Fruit fly (Drosophila melanogaster) whole organism, wandering third instar larva: Measurements from ENCODE around the gene CG14893.

Source experiments
- Abd-B ChIP-seq: fragments of >200 bp; optimal IDR thresholded peaks from 2 replicates; lab custom pipeline; 2017; ENCODE audit warnings: missing biosample characterization, missing genetic modification characterization
- Dfd ChIP-seq: fragments of >200 bp; optimal IDR thresholded peaks from 2 replicates; lab custom pipeline; 2017; ENCODE audit warnings: missing biosample characterization, missing genetic modification characterization
- Hr78 ChIP-seq: fragments of >200 bp; optimal IDR thresholded peaks from 2 replicates; lab custom pipeline; 2017; ENCODE audit warnings: missing biosample characterization, missing genetic modification characterization
- OdsH ChIP-seq: fragments of 200-800 bp; sonication (Bioruptor generic); optimal IDR thresholded peaks from 2 replicates; lab custom pipeline; 2016; ENCODE audit warnings: missing biosample characterization, mild to moderate bottlenecking, missing genetic modification characterization
- Sp1 ChIP-seq: fragments of 200-800 bp; sonication (Bioruptor generic); optimal IDR thresholded peaks from 3 replicates; lab custom pipeline; 2019; ENCODE audit warnings: missing biosample characterization, mild to moderate bottlenecking, missing genetic modification characterization, moderate library complexity
- dl ChIP-seq, 2 experiments: fragments of 175-275, 200-275 bp in 1 of 2; fragments of 200-275 bp in 1 of 2; sonication (Bioruptor generic); optimal IDR thresholded peaks; lab custom pipeline; 2018; ENCODE audit warnings: mild to moderate bottlenecking in 2 of 2, missing biosample characterization in 2 of 2, missing genetic modification characterization in 2 of 2, moderate library complexity in 2 of 2; ENCODE audit not compliant: partially characterized antibody in 2 of 2, insufficient read depth in 1 of 2
- dmrt93B ChIP-seq: fragments of 200-800 bp; sonication (Bioruptor generic); optimal IDR thresholded peaks from 2 replicates; lab custom pipeline; 2018; ENCODE audit warnings: missing biosample characterization, mild to moderate bottlenecking, missing genetic modification characterization
- ey ChIP-seq: fragments of 200-800 bp; sonication (Bioruptor generic); optimal IDR thresholded peaks from 2 replicates; lab custom pipeline; 2016; ENCODE audit warnings: missing biosample characterization, missing genetic modification characterization
- foxo ChIP-seq, 2 experiments: fragments of 200-800 bp; sonication (Bioruptor generic); optimal IDR thresholded peaks; 2 replicates in 1 of 2; 3 replicates in 1 of 2; lab custom pipeline; 2016 to 2017; ENCODE audit warnings: missing biosample characterization in 2 of 2, missing genetic modification characterization in 2 of 2
- fru ChIP-seq: fragments of 200-800 bp; sonication (Bioruptor generic); optimal IDR thresholded peaks from 3 replicates; lab custom pipeline; 2016; ENCODE audit warnings: missing biosample characterization, mild to moderate bottlenecking, missing genetic modification characterization
- lola ChIP-seq: fragments of >200 bp; optimal IDR thresholded peaks from 2 replicates; lab custom pipeline; 2017; ENCODE audit warnings: missing biosample characterization, missing genetic modification characterization
- sv ChIP-seq: fragments of 200-800 bp; sonication (Bioruptor generic); optimal IDR thresholded peaks from 3 replicates; lab custom pipeline; 2016; ENCODE audit warnings: missing biosample characterization, missing genetic modification characterization
- usp ChIP-seq: fragments of >200 bp; optimal IDR thresholded peaks from 2 replicates; lab custom pipeline; 2017; ENCODE audit warnings: missing biosample characterization, missing genetic modification characterization
- woc ChIP-seq: sonication (Bioruptor generic); optimal IDR thresholded peaks from 2 replicates; lab custom pipeline; 2016; ENCODE audit warnings: missing biosample characterization, mild to moderate bottlenecking, missing genetic modification characterization

DNA sequence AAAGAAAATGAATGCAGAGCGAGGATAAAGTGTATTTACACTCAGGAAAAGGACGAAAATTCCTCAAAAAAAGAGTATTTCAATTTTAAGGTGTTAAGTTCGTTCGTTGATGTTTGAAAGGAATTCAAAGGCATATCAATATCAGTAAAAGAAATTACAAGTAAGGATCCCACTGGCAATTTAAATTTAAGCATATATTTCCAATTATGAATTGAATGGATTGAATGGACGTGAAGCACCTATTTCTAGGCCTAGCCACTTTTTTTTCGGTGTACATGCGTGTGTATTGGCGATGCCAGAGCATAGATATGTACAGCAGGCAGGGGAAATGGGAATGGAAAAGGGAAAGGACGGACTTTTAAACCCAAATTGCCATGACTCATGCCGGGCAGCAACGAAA is 10.0 kb downstream of the CG14893 start:
- TF ChIP-seq usp (GFP tag; lab: Kevin White, UChicago): no peak
- TF ChIP-seq Dfd (GFP tag; lab: Kevin White, UChicago): no peak
- no peak for TF ChIP-seq Hr78 (GFP tag; lab: Kevin White, UChicago)
- TF ChIP-seq fru (GFP tag; lab: Kevin White, UChicago): no peak
- TF ChIP-seq Sp1 (GFP tag; lab: Kevin White, UChicago): no peak
- TF ChIP-seq dmrt93B (GFP tag; lab: Kevin White, UChicago): no peak
- TF ChIP-seq OdsH (GFP tag; lab: Kevin White, UChicago): no peak
- peak in 1 of 2 experiments; percentile 10 for TF ChIP-seq foxo (GFP tag; optimal IDR thresholded peaks at IDR 0.05; lab: Kevin White, UChicago)
- TF ChIP-seq lola (GFP tag; lab: Kevin White, UChicago): no peak
- TF ChIP-seq ey (GFP tag; lab: Kevin White, UChicago): no peak
- TF ChIP-seq sv: no peak
- no peak for TF ChIP-seq woc
- no peak for TF ChIP-seq dl (GFP tag; optimal IDR thresholded peaks at IDR 0.05; lab: Kevin White, UChicago; ENCODE audit: insufficient read depth in 1 of 2, partially characterized antibody in 2 of 2)
- no peak for TF ChIP-seq Abd-B
